Worm (Caenorhabditis elegans): Measurements from ENCODE around the gene str-253.

str-253 gene

ce11 chrV:2294577-2294976 lies 40.2 kb upstream of the str-253 start, which contains the start of gene nhr-226:
nhr-226 (plus strand) TSS chrV:2294877.
- TF ChIP-seq lsy-27 (tag; optimal IDR thresholded peaks at IDR 0.05; ENCODE audit: borderline replicate concordance, insufficient read depth) (no peak), nhr-80 (tag; optimal IDR thresholded peaks at IDR 0.05) (peak; percentile 43)

- peak; percentile 29 for TF ChIP-seq nhr-80 (tag; optimal IDR thresholded peaks at IDR 0.05)
- TF ChIP-seq sptf-2 (GFP tag; optimal IDR thresholded peaks at IDR 0.05), result no peak
These were observed 37.8 kb upstream of the str-253 start, which contains the start of gene nhr-115 for ce11 chrV:2292240-2292639. nhr-115 (plus strand) TSS chrV:2292540.

- TF ChIP-seq rec-8 (tag; optimal IDR thresholded peaks at IDR 0.05), result no peak
- no peak for TF ChIP-seq ztf-28 (GFP tag; IDR thresholded peaks at IDR 0.05)
- TF ChIP-seq lir-1 (GFP tag; conservative IDR thresholded peaks at IDR 0.05), result no peak
- no peak for TF ChIP-seq zfh-2 (GFP tag; conservative IDR thresholded peaks at IDR 0.05)
- no peak for TF ChIP-seq ztf-25 (GFP tag; IDR thresholded peaks at IDR 0.05)
- TF ChIP-seq sptf-2 (GFP tag; optimal IDR thresholded peaks at IDR 0.05), result no peak
These were observed 35.9 kb upstream of the str-253 start, which contains the start of gene nhr-225 for ce11 chrV:2290329-2290728. nhr-225 (minus strand) TSS chrV:2290474.

ce11 chrV:2285107-2285506 lies 30.7 kb upstream of the str-253 start, which contains the start of gene nhr-227:
nhr-227 (plus strand) TSS chrV:2285432.
- TF ChIP-seq dox-1 (GFP tag; IDR thresholded peaks at IDR 0.05) (no peak), C17E4.6 (GFP tag; IDR thresholded peaks at IDR 0.05) (no peak), attf-6 (GFP tag; IDR thresholded peaks at IDR 0.05) (no peak), B0035.1 (tag; optimal IDR thresholded peaks at IDR 0.05) (no peak), ceh-100 (GFP tag; IDR thresholded peaks at IDR 0.05) (no peak), mxl-1 (tag; optimal IDR thresholded peaks at IDR 0.05) (no peak), C06A6.2 (GFP tag; conservative IDR thresholded peaks at IDR 0.05) (no peak), ztf-28 (GFP tag; IDR thresholded peaks at IDR 0.05) (no peak), madf-6 (GFP tag; IDR thresholded peaks at IDR 0.05) (no peak), attf-3 (GFP tag; conservative IDR thresholded peaks at IDR 0.05) (no peak), snpc-1.3 (tag; optimal IDR thresholded peaks at IDR 0.05; ENCODE audit: insufficient read depth) (no peak), hmg-1.2 (GFP tag; IDR thresholded peaks at IDR 0.05) (no peak), T26A5.8 (tag; optimal IDR thresholded peaks at IDR 0.05) (no peak)

- TF ChIP-seq xnd-1 (tag; optimal IDR thresholded peaks at IDR 0.05) (no peak), nhr-90 (tag; optimal IDR thresholded peaks at IDR 0.05) (no peak), cebp-1 (GFP tag; IDR thresholded peaks at IDR 0.05) (no peak), cebp-1 (tag; optimal IDR thresholded peaks at IDR 0.05) (peak; percentile 35), egl-44 (GFP tag; IDR thresholded peaks at IDR 0.05) (no peak), ZK185.1 (tag; optimal IDR thresholded peaks at IDR 0.05; ENCODE audit: poor library complexity, severe bottlenecking) (no peak), sea-2 (GFP tag; IDR thresholded peaks at IDR 0.05) (no peak), rcor-1 (GFP tag; IDR thresholded peaks at IDR 0.05) (no peak), fkh-3 (tag; optimal IDR thresholded peaks at IDR 0.05) (no peak), attf-3 (GFP tag; conservative IDR thresholded peaks at IDR 0.05) (no peak), egrh-3 (GFP tag; IDR thresholded peaks at IDR 0.05) (no peak), mel-28 (tag; optimal IDR thresholded peaks at IDR 0.05; ENCODE audit: borderline replicate concordance) (no peak), rec-8 (tag; optimal IDR thresholded peaks at IDR 0.05) (no peak), nhr-120 (GFP tag; IDR thresholded peaks at IDR 0.05) (no peak), ztf-3 (GFP tag; optimal IDR thresholded peaks at IDR 0.05) (no peak), attf-5 (GFP tag; optimal IDR thresholded peaks at IDR 0.05) (peak; percentile 66), let-607 (tag; optimal IDR thresholded peaks at IDR 0.05) (no peak), lin-35 (GFP tag; optimal IDR thresholded peaks at IDR 0.05) (no peak), hmg-1.2 (GFP tag; IDR thresholded peaks at IDR 0.05) (peak; percentile 70; the same call in 1 of the 2 replicates), ztf-25 (GFP tag; IDR thresholded peaks at IDR 0.05) (no peak), lin-26 (GFP tag; IDR thresholded peaks at IDR 0.05) (no peak), D2030.7 (GFP tag; IDR thresholded peaks at IDR 0.05) (no peak), mcd-1 (GFP tag; IDR thresholded peaks at IDR 0.05) (no peak), ceh-27 (GFP tag; optimal IDR thresholded peaks at IDR 0.05) (no peak), snpc-1.1 (tag; optimal IDR thresholded peaks at IDR 0.05; ENCODE audit: insufficient read depth) (no peak)
These were observed 27.1 kb upstream of the str-253 start, which contains the start of gene nhr-228 for ce11 chrV:2281499-2281898. nhr-228 (plus strand) TSS chrV:2281759.

All from whole organism, young adult.